Fruit fly (Drosophila melanogaster) whole organism, embryonic: ENCODE results near the gene CG12880.
A peak's percentile ranks its signal among the peaks of the same experiment; 100 is the strongest.

Source experiments
- BtbVII ChIP-seq: fragments of 200-800 bp; sonication (Bioruptor generic); optimal IDR thresholded peaks from 3 replicates; lab custom pipeline; 2017; ENCODE audit warnings: missing biosample characterization, mild to moderate bottlenecking, missing genetic modification characterization
- CG1024 ChIP-seq: fragments of 200-800 bp; sonication (Bioruptor generic); IDR thresholded peaks from 2 replicates; pipeline ENCODE4 v1.3.6; 2022; ENCODE audit warnings: missing biosample characterization, missing genetic modification characterization
- CG10654 ChIP-seq: fragments of 200-800 bp; sonication (Bioruptor generic); optimal IDR thresholded peaks from 2 replicates; lab custom pipeline; 2016; ENCODE audit warnings: missing biosample characterization, missing genetic modification characterization
- CG11456 ChIP-seq: fragments of 200-800 bp; sonication (Bioruptor generic); IDR thresholded peaks from 3 replicates; pipeline ENCODE4 v1.3.6; 2022; ENCODE audit warnings: missing biosample characterization, missing genetic modification characterization
- CG11695 ChIP-seq: fragments of 200-800 bp; sonication (Bioruptor generic); IDR thresholded peaks from 3 replicates; pipeline ENCODE4 v1.3.6; 2022; ENCODE audit warnings: missing biosample characterization, missing genetic modification characterization
- CG14014 ChIP-seq: fragments of 200-800 bp; sonication (Bioruptor generic); IDR thresholded peaks from 2 replicates; pipeline ENCODE4 v1.3.6; 2022; ENCODE audit warnings: missing biosample characterization, missing genetic modification characterization
- CG14667 ChIP-seq: fragments of 200-800 bp; sonication (Bioruptor generic); IDR thresholded peaks from 2 replicates; pipeline ENCODE4 v1.3.6; 2022; ENCODE audit warnings: missing biosample characterization, missing genetic modification characterization
- CG15011 ChIP-seq: fragments of 200-800 bp; sonication (Bioruptor generic); optimal IDR thresholded peaks from 3 replicates; lab custom pipeline; 2018; ENCODE audit warnings: missing biosample characterization, mild to moderate bottlenecking, missing genetic modification characterization
- CG1529 ChIP-seq: fragments of 200-800 bp; sonication (Bioruptor generic); optimal IDR thresholded peaks from 3 replicates; lab custom pipeline; 2018; ENCODE audit warnings: missing biosample characterization, missing genetic modification characterization
- CG16779 ChIP-seq: fragments of 200-800 bp; sonication (Bioruptor generic); IDR thresholded peaks from 2 replicates; pipeline ENCODE4 v1.3.6; 2022; ENCODE audit warnings: missing biosample characterization, missing genetic modification characterization
- CG17385 ChIP-seq: fragments of 200-800 bp; sonication (Bioruptor generic); optimal IDR thresholded peaks from 3 replicates; lab custom pipeline; 2018; ENCODE audit warnings: missing biosample characterization, mild to moderate bottlenecking, missing genetic modification characterization
- CG1792 ChIP-seq: fragments of 200-800 bp; sonication (Bioruptor generic); optimal IDR thresholded peaks from 2 replicates; lab custom pipeline; 2016; ENCODE audit warnings: missing biosample characterization, missing genetic modification characterization
- CG18599 ChIP-seq: fragments of 200-800 bp; sonication (Bioruptor generic); optimal IDR thresholded peaks from 3 replicates; lab custom pipeline; 2017; ENCODE audit warnings: missing biosample characterization, missing genetic modification characterization, mild to moderate bottlenecking, moderate library complexity, missing genetic modification reagents
- CG18619 ChIP-seq: fragments of 200-800 bp; sonication (Bioruptor generic); optimal IDR thresholded peaks from 3 replicates; lab custom pipeline; 2017; ENCODE audit warnings: missing biosample characterization, mild to moderate bottlenecking, missing genetic modification characterization
- CG2712 ChIP-seq: fragments of 200-800 bp; optimal IDR thresholded peaks from 3 replicates; lab custom pipeline; 2019; ENCODE audit warnings: missing biosample characterization, mild to moderate bottlenecking, missing genetic modification characterization, moderate library complexity
- CG2889 ChIP-seq: fragments of 200-800 bp; sonication (Bioruptor generic); IDR thresholded peaks from 3 replicates; pipeline ENCODE4 v1.3.6; 2022; ENCODE audit warnings: missing biosample characterization, missing genetic modification characterization
- CG30431 ChIP-seq: fragments of 200-800 bp; sonication (Bioruptor generic); optimal IDR thresholded peaks from 2 replicates; lab custom pipeline; 2017; ENCODE audit warnings: missing biosample characterization, missing genetic modification characterization
- CG34422 ChIP-seq: fragments of 200-800 bp; sonication (Bioruptor generic); IDR thresholded peaks from 3 replicates; pipeline ENCODE4 v1.3.6; 2022; ENCODE audit warnings: missing biosample characterization, missing genetic modification characterization
- CG3847 ChIP-seq: fragments of 200-800 bp; sonication (Bioruptor generic); IDR thresholded peaks from 2 replicates; pipeline ENCODE4 v1.3.6; 2022; ENCODE audit warnings: missing biosample characterization, missing genetic modification characterization
- CG4707 ChIP-seq: fragments of 200-800 bp; sonication (Bioruptor generic); optimal IDR thresholded peaks from 2 replicates; lab custom pipeline; 2018; ENCODE audit warnings: missing biosample characterization, mild to moderate bottlenecking, missing genetic modification characterization, moderate library complexity
- CG6654 ChIP-seq: fragments of 200-800 bp; sonication (Bioruptor generic); optimal IDR thresholded peaks from 2 replicates; lab custom pipeline; 2017; ENCODE audit warnings: missing biosample characterization, mild to moderate bottlenecking, missing genetic modification characterization
- CG6765 ChIP-seq: fragments of 200-800 bp; sonication (Bioruptor generic); optimal IDR thresholded peaks from 3 replicates; lab custom pipeline; 2017; ENCODE audit warnings: missing biosample characterization, mild to moderate bottlenecking, missing genetic modification characterization
- CG7987 ChIP-seq: fragments of 200-800 bp; sonication (Bioruptor generic); optimal IDR thresholded peaks from 2 replicates; lab custom pipeline; 2018; ENCODE audit warnings: missing biosample characterization, mild to moderate bottlenecking, missing genetic modification characterization, moderate library complexity
- CG8359 ChIP-seq: fragments of 200-800 bp; sonication (Bioruptor generic); optimal IDR thresholded peaks from 2 replicates; lab custom pipeline; 2017; ENCODE audit warnings: missing biosample characterization, mild to moderate bottlenecking, missing genetic modification characterization, borderline replicate concordance
- CG9609 ChIP-seq: fragments of 200-800 bp; sonication (Bioruptor generic); optimal IDR thresholded peaks from 3 replicates; lab custom pipeline; 2016; ENCODE audit warnings: missing biosample characterization, missing genetic modification characterization
- Dfd ChIP-seq, 2 experiments: fragments of >200 bp; optimal IDR thresholded peaks; 2 replicates each; lab custom pipeline; 2017; ENCODE audit warnings: missing biosample characterization in 2 of 2, missing genetic modification characterization in 2 of 2
- Dref ChIP-seq: fragments of 200-800 bp; sonication (Bioruptor generic); IDR thresholded peaks from 2 replicates; pipeline ENCODE4 v1.3.6; 2022; ENCODE audit warnings: missing biosample characterization, missing genetic modification characterization
- Ets65A ChIP-seq: fragments of 200-800 bp; sonication (Bioruptor generic); peaks from one replicate; lab custom pipeline; 2016; ENCODE audit warnings: missing biosample characterization, missing genetic modification characterization
- Gug ChIP-seq: fragments of 200-800 bp; sonication (Bioruptor generic); IDR thresholded peaks from 4 replicates; pipeline ENCODE4 v1.3.6; 2022; ENCODE audit warnings: missing biosample characterization, missing genetic modification characterization
- HHEX ChIP-seq: fragments of 200-800 bp; sonication (Bioruptor generic); optimal IDR thresholded peaks from 3 replicates; lab custom pipeline; 2017; ENCODE audit warnings: missing biosample characterization, mild to moderate bottlenecking, missing genetic modification characterization, missing genetic modification reagents
- HLH4C ChIP-seq: fragments of 200-800 bp; sonication (Bioruptor generic); IDR thresholded peaks from 3 replicates; pipeline ENCODE4 v1.3.6; 2022; ENCODE audit warnings: missing biosample characterization, missing genetic modification characterization; ENCODE audit not compliant: partially characterized antibody
- Hr39 ChIP-seq: fragments of >200 bp; optimal IDR thresholded peaks from 2 replicates; lab custom pipeline; 2017
- Meics ChIP-seq: fragments of 200-800 bp; sonication (Bioruptor generic); optimal IDR thresholded peaks from 2 replicates; lab custom pipeline; 2017; ENCODE audit warnings: missing biosample characterization, mild to moderate bottlenecking, missing genetic modification characterization
- Nf-YB ChIP-seq: fragments of 200-800 bp; sonication (Bioruptor generic); optimal IDR thresholded peaks from 3 replicates; lab custom pipeline; 2019; ENCODE audit warnings: missing biosample characterization, mild to moderate bottlenecking, missing genetic modification characterization, moderate library complexity
- Side ChIP-seq: fragments of 200-800 bp; sonication (Bioruptor generic); optimal IDR thresholded peaks from 2 replicates; lab custom pipeline; 2016; ENCODE audit warnings: missing biosample characterization, missing genetic modification characterization
- Taf1 ChIP-seq: fragments of 200-800 bp; sonication (Bioruptor generic); IDR thresholded peaks from 2 replicates; pipeline ENCODE4 v1.3.6; 2022; ENCODE audit warnings: missing biosample characterization, missing genetic modification characterization
- ap ChIP-seq: fragments of 200-800 bp; sonication (Bioruptor generic); IDR thresholded peaks from 2 replicates; pipeline ENCODE4 v1.3.6; 2022; ENCODE audit warnings: missing biosample characterization, missing genetic modification characterization
- ase ChIP-seq: fragments of 200-800 bp; sonication (Bioruptor generic); IDR thresholded peaks from 3 replicates; pipeline ENCODE4 v1.3.6; 2022; ENCODE audit warnings: missing biosample characterization, missing genetic modification characterization
- cwo ChIP-seq: fragments of 200-800 bp; sonication (Bioruptor generic); optimal IDR thresholded peaks from 3 replicates; lab custom pipeline; 2017; ENCODE audit warnings: missing biosample characterization, missing genetic modification characterization, mild to moderate bottlenecking, moderate library complexity, missing genetic modification reagents
- dmrt11E ChIP-seq: fragments of 200-800 bp; sonication (Bioruptor generic); optimal IDR thresholded peaks from 3 replicates; lab custom pipeline; 2018; ENCODE audit warnings: missing biosample characterization, mild to moderate bottlenecking, missing genetic modification characterization, moderate library complexity
- ems ChIP-seq: fragments of 200-800 bp; sonication (Bioruptor generic); optimal IDR thresholded peaks from 3 replicates; lab custom pipeline; 2016; ENCODE audit warnings: missing biosample characterization, missing genetic modification characterization
- esg ChIP-seq: fragments of 200-800 bp; sonication (Bioruptor generic); conservative IDR thresholded peaks from 2 replicates; pipeline ENCODE4 v1.3.6; 2022; ENCODE audit warnings: missing biosample characterization, missing genetic modification characterization
- gem ChIP-seq: fragments of 200-800 bp; sonication (Bioruptor generic); optimal IDR thresholded peaks from 2 replicates; lab custom pipeline; 2019; ENCODE audit warnings: missing biosample characterization, mild to moderate bottlenecking, missing genetic modification characterization, moderate library complexity
- h ChIP-seq: fragments of >200 bp; optimal IDR thresholded peaks from 2 replicates; lab custom pipeline; 2017
- lmd ChIP-seq: fragments of 200-800 bp; sonication (Bioruptor generic); IDR thresholded peaks from 2 replicates; pipeline ENCODE4 v1.3.6; 2022; ENCODE audit warnings: missing biosample characterization, missing genetic modification characterization
- oc ChIP-seq: fragments of 200-800 bp; sonication (Bioruptor generic); optimal IDR thresholded peaks from 2 replicates; lab custom pipeline; 2018; ENCODE audit warnings: missing biosample characterization, mild to moderate bottlenecking, missing genetic modification characterization, moderate library complexity
- pan ChIP-seq, 4 experiments: fragments of >200 bp in 3 of 4; fragments of 200-800 bp in 1 of 4; sonication (Bioruptor generic) in 1 of 4; optimal IDR thresholded peaks in 3 of 4; IDR thresholded peaks in 1 of 4; 2 replicates each; pipeline versions ENCODE4 v1.3.6 to Lab custom; 2017 to 2022; ENCODE audit warnings: missing biosample characterization in 2 of 4, missing genetic modification characterization in 2 of 4, mixed read lengths in 1 of 4
- sima ChIP-seq: fragments of 200-800 bp; sonication (Bioruptor generic); optimal IDR thresholded peaks from 2 replicates; lab custom pipeline; 2016; ENCODE audit warnings: missing biosample characterization, missing genetic modification characterization
- tgo ChIP-seq: fragments of 200-800 bp; sonication (Bioruptor generic); IDR thresholded peaks from 3 replicates; pipeline ENCODE4 v1.3.6; 2022; ENCODE audit warnings: missing biosample characterization, missing genetic modification characterization
- tll ChIP-seq, 2 experiments: fragments of 200-800 bp in 1 of 2; fragments of >200 bp in 1 of 2; sonication (Bioruptor generic) in 1 of 2; optimal IDR thresholded peaks; 2 replicates each; lab custom pipeline; 2017 to 2019; ENCODE audit warnings: missing biosample characterization in 2 of 2, missing genetic modification characterization in 2 of 2, mild to moderate bottlenecking in 1 of 2, moderate library complexity in 1 of 2
- toy ChIP-seq: fragments of 200-800 bp; sonication (Bioruptor generic); IDR thresholded peaks from 2 replicates; pipeline ENCODE4 v1.3.6; 2022; ENCODE audit warnings: missing biosample characterization, missing genetic modification characterization
- trem ChIP-seq: fragments of 200-800 bp; optimal IDR thresholded peaks from 3 replicates; lab custom pipeline; 2019; ENCODE audit warnings: missing biosample characterization, mild to moderate bottlenecking, missing genetic modification characterization, moderate library complexity
- usp ChIP-seq: fragments of >200 bp; optimal IDR thresholded peaks from 2 replicates; lab custom pipeline; 2017; ENCODE audit warnings: missing biosample characterization, missing genetic modification characterization
- vvl ChIP-seq: fragments of 200-800 bp; sonication (Bioruptor generic); IDR thresholded peaks from 2 replicates; pipeline ENCODE4 v1.3.6; 2022; ENCODE audit warnings: missing biosample characterization, missing genetic modification characterization

Gene CG12880

DNA sequence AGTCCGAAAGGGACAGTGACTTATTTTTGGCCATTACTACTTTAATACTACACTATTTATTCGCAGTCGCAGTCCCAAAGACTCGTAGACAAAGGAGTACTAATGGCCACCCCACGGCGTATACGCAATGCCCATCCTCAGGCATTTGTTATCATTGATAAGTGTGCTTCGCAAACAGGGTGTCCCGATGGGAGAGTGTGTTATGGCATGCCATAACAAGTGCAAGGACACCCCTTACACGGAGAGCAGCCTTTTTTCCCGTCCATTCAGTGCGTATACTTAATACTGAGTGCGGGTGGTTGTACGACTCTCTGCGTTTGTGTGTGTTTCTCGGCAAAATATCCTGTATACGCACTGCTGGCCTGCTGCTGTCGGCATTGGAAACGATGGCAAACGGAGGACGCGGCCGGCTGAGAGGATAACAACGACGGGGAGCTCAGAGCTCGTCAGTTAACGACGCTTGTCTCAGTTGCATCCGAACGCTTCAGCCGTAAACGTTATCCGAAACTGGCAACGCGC is 23.7 kb upstream of the CG12880 start, which contains the start of gene unc80 (continued):
- TF ChIP-seq CG1024 (GFP tag; lab: Robert Waterston, UW) (no peak), CG2889 (GFP tag; lab: Robert Waterston, UW) (no peak), Meics (GFP tag; lab: Kevin White, UChicago) (peak; percentile 34), vvl (GFP tag; lab: Robert Waterston, UW) (no peak), CG8359 (no peak), trem (tag; lab: Kevin White, UChicago) (no peak), CG4707 (GFP tag; lab: Kevin White, UChicago) (no peak), CG16779 (GFP tag; lab: Robert Waterston, UW) (no peak), CG11695 (GFP tag; lab: Robert Waterston, UW) (no peak), usp (GFP tag; lab: Kevin White, UChicago) (no peak), esg (GFP tag; lab: Robert Waterston, UW) (no peak), toy (no peak), CG14667 (GFP tag; lab: Robert Waterston, UW) (no peak), CG18619 (GFP tag; lab: Kevin White, UChicago) (no peak), Dref (GFP tag; lab: Robert Waterston, UW) (no peak), HLH4C (no peak), Gug (GFP tag; lab: Robert Waterston, UW) (no peak), CG6654 (GFP tag; lab: Kevin White, UChicago) (no peak), CG17385 (GFP tag; lab: Kevin White, UChicago) (no peak), CG1792 (GFP tag; lab: Kevin White, UChicago) (no peak), tll (GFP tag; optimal IDR thresholded peaks at IDR 0.05; lab: Kevin White, UChicago) (no peak), Side (GFP tag; lab: Kevin White, UChicago) (no peak), CG10654 (no peak), CG14014 (GFP tag; lab: Robert Waterston, UW) (no peak), HHEX (no peak), lmd (GFP tag; lab: Robert Waterston, UW) (peak; percentile 27; the same call in 1 of the 2 replicates), BtbVII (no peak), ems (no peak), CG3847 (no peak), Nf-YB (GFP tag; lab: Kevin White, UChicago) (no peak), gem (tag; lab: Kevin White, UChicago) (no peak), CG9609 (GFP tag; lab: Kevin White, UChicago) (no peak), ase (GFP tag; lab: Robert Waterston, UW) (no peak), sima (GFP tag; lab: Kevin White, UChicago) (no peak), CG1529 (GFP tag; lab: Kevin White, UChicago) (no peak), CG30431 (no peak), ap (GFP tag; lab: Robert Waterston, UW) (no peak), CG15011 (GFP tag; lab: Kevin White, UChicago) (no peak)

dm6 chr3R:27662857-27663256 is 22.9 kb upstream of the CG12880 start:
- TF ChIP-seq tgo (no peak), CG2712 (no peak), cwo (GFP tag; lab: Kevin White, UChicago) (no peak), CG7987 (GFP tag; lab: Kevin White, UChicago) (no peak), CG18599 (GFP tag; lab: Kevin White, UChicago) (peak; percentile 1), Dfd (GFP tag; optimal IDR thresholded peaks at IDR 0.05; lab: Kevin White, UChicago) (no peak), Hr39 (lab: Kevin White, UChicago) (no peak), BtbVII (no peak), CG34422 (peak; percentile 80; the same call in 2 of the 3 replicates), oc (tag; lab: Kevin White, UChicago) (no peak), CG6765 (GFP tag; lab: Kevin White, UChicago) (no peak), dmrt11E (tag; lab: Kevin White, UChicago) (no peak), pan (optimal IDR thresholded peaks at IDR 0.05; lab: Kevin White, UChicago) (no peak), pan (GFP tag; optimal IDR thresholded peaks at IDR 0.05 in 1 of 2, IDR thresholded peaks at IDR 0.05 in 1 of 2) (no peak), Ets65A (GFP tag; lab: Kevin White, UChicago) (no peak), h (lab: Kevin White, UChicago) (no peak), Taf1 (no peak), CG11456 (GFP tag; lab: Robert Waterston, UW) (0 out of 3 replicates have a peak, but pooled peaks have one; percentile 17)
